Worm (Caenorhabditis elegans): ENCODE data around the gene pdtf-1.

pdtf-1 gene

DNA sequence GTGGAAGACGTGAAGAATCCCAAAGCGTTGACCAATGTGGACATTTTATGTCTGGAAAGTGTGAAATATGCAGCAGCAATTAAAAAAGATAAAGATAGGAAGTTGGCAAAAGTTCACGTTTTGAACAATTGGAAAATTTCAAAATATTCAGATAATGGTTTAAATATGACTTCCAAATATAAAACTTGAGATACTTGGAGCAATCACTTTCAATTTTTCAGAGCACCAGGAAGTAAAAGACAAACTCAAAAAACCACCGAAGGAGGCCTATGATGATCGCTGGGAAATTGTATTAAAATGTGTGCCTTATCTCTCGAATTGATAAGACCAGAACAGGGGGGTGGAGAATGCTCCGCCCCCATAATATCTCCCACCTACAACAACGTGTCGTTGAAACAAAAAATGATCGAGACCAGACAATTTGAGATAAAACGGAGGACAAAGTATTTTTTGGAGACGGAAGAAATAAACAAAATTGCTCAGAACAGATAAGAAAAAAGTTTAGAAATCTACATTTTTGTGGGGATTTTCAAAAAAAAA is 18.9 kb downstream of the pdtf-1 start, which contains the start of gene eppl-1:
eppl-1 (minus strand) TSS at position 51 of the 540 bp plus-strand sequence.
- TF ChIP-seq efl-1 (optimal IDR thresholded peaks at IDR 0.05) (no peak), efl-1 (GFP tag; optimal IDR thresholded peaks at IDR 0.05 in 1 of 2) (peak in 1 of 2 experiments; percentile 13), blmp-1 (tag; optimal IDR thresholded peaks at IDR 0.05) (peak; percentile 7), elt-2 (tag; optimal IDR thresholded peaks at IDR 0.05) (peak; percentile 92), skn-1 (tag; optimal IDR thresholded peaks at IDR 0.05) (no peak), hlh-17 (GFP tag; optimal IDR thresholded peaks at IDR 0.05; ENCODE audit: borderline replicate concordance) (no peak), grh-1 (GFP tag; IDR thresholded peaks at IDR 0.05) (no peak), nhr-85 (tag) (no peak), fkh-10 (GFP tag; optimal IDR thresholded peaks at IDR 0.05) (no peak), ceh-88 (GFP tag; IDR thresholded peaks at IDR 0.05) (no peak), F16B12.6 (tag; optimal IDR thresholded peaks at IDR 0.05) (no peak), elt-3 (tag; optimal IDR thresholded peaks at IDR 0.05) (peak in 2 of 6 experiments; percentile 85), alr-1 (tag; optimal IDR thresholded peaks at IDR 0.05; ENCODE audit: borderline replicate concordance) (no peak), lin-14 (GFP tag; optimal IDR thresholded peaks at IDR 0.05) (peak; percentile 56), nhr-71 (tag; optimal IDR thresholded peaks at IDR 0.05) (peak; percentile 9), C04F5.9 (tag; optimal IDR thresholded peaks at IDR 0.05) (no peak), tlp-1 (tag; optimal IDR thresholded peaks at IDR 0.05) (no peak), pqm-1 (tag; optimal IDR thresholded peaks at IDR 0.05) (no peak), snpc-4 (tag; optimal IDR thresholded peaks at IDR 0.05) (no peak), unc-130 (tag; optimal IDR thresholded peaks at IDR 0.05) (no peak), Y116A8C.19 (tag; optimal IDR thresholded peaks at IDR 0.05; ENCODE audit: borderline replicate concordance) (no peak), tbx-2 (tag; optimal IDR thresholded peaks at IDR 0.05) (peak; percentile 0), snu-23 (GFP tag; optimal IDR thresholded peaks at IDR 0.05) (no peak), fos-1 (tag; optimal IDR thresholded peaks at IDR 0.05) (no peak)

DNA sequence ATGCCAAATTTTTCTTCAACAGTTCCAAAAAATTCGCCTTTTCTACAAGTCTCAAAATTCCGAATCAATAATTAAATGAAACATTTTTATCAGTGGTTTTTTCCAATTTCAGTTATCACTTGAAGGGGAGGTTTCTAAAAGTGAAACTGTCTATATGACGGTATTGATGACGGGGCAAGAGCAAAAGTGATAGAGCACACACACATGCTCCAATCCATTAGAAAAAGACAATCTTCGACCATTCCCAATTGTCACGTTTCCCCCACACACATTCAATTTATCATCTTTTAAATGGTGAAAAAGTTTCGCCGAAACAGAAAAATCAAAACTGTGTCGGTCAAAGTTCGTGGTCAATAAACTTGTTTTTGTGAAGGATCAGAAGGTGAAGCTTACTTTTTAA is 20.3 kb downstream of the pdtf-1 start:
- TF ChIP-seq vab-15 (tag; optimal IDR thresholded peaks at IDR 0.05) (no peak), pqm-1 (tag; optimal IDR thresholded peaks at IDR 0.05) (peak; percentile 52), pax-3 (tag; optimal IDR thresholded peaks at IDR 0.05) (no peak), fkh-10 (GFP tag; optimal IDR thresholded peaks at IDR 0.05) (no peak), hlh-17 (GFP tag; optimal IDR thresholded peaks at IDR 0.05; ENCODE audit: borderline replicate concordance) (no peak), elt-2 (tag; optimal IDR thresholded peaks at IDR 0.05) (peak; percentile 96), Y116A8C.19 (tag; optimal IDR thresholded peaks at IDR 0.05; ENCODE audit: borderline replicate concordance) (no peak), nhr-71 (tag; optimal IDR thresholded peaks at IDR 0.05) (peak; percentile 6), ceh-88 (GFP tag; IDR thresholded peaks at IDR 0.05) (no peak), lin-35 (GFP tag; optimal IDR thresholded peaks at IDR 0.05) (peak in 1 of 2 experiments; percentile 2)

DNA sequence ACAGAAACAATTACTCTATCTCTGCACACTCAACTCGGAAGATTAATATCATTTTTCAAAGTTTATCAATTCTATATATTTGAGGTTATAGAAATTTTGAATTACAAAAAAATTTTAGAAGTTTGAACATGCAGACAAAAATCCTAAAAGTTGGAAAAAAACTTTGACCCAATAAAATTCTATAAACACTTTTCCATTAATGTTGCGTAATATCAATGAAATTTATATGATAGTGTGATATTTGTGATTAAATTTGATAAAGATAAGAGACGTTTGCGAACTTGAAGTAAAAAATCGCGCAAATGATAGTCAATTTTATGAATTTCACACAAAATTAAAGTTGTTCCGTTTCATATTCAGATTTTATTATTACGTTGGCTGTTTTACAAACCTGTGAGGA is 21.2 kb downstream of the pdtf-1 start:
- TF ChIP-seq tlp-1 (tag; optimal IDR thresholded peaks at IDR 0.05) = peak; percentile 28
- TF ChIP-seq elt-2 (tag; optimal IDR thresholded peaks at IDR 0.05) = peak; percentile 46
- TF ChIP-seq snpc-4 (tag; optimal IDR thresholded peaks at IDR 0.05) = no peak

DNA sequence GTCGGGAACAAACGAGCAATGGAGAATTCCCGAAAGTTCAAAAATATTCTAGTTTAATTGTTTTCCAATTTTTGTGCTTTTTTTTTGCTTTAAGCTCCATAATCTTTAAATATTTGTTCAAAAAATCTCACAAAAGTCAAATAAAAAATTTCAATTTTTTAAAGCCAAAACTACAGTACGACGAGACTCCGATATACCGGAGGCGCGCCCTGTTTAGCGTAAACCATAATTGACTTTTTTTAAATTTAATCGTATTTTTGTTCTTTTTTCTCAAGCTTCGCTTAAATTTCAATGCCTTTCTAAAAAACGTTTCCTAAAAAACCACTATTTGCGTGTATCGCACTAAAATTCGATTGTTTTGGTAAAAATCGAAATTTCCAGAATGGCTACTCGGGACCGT is 24.1 kb downstream of the pdtf-1 start, which contains the start of gene syx-4:
syx-4 (plus strand) TSS at position 382 of the 400 bp plus-strand sequence.
- no peak for TF ChIP-seq ama-1 (optimal IDR thresholded peaks at IDR 0.05)

DNA sequence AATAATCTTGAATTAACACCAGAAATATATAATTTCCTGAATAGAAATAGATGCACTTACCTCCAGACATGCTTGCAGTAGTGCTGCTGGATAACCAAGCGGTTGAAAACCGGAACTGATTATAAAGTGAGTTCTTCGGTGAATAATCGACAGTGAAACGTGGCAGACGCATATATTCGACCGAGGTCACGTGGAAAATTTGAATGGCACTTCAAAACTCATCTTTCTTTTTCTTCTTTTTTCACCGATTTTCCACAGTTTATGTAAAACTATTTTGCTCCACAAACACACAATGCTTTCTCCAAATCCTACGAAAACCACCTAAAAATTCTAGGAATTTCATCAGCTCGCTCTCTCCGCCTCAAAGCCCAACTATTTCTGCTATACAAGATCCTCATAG is 27.4 kb downstream of the pdtf-1 start, which contains the start of gene ant-1.4:
ant-1.4 (minus strand) TSS at position 101 of the 400 bp plus-strand sequence.
- TF ChIP-seq zag-1 (tag; optimal IDR thresholded peaks at IDR 0.05) (no peak), nhr-76 (tag; optimal IDR thresholded peaks at IDR 0.05) (no peak), nhr-28 (tag; optimal IDR thresholded peaks at IDR 0.05) (no peak), xbp-1 (tag; optimal IDR thresholded peaks at IDR 0.05) (no peak), pag-3 (tag; optimal IDR thresholded peaks at IDR 0.05; ENCODE audit: borderline replicate concordance, insufficient read depth) (no peak), aha-1 (tag; optimal IDR thresholded peaks at IDR 0.05) (no peak), egl-27 (tag; optimal IDR thresholded peaks at IDR 0.05) (no peak), unc-86 (tag; optimal IDR thresholded peaks at IDR 0.05) (no peak), snpc-4 (tag; optimal IDR thresholded peaks at IDR 0.05) (no peak), hpl-2 (GFP tag; optimal IDR thresholded peaks at IDR 0.05) (no peak)
